Worm (Caenorhabditis elegans): ENCODE data around the gene set-15.

DNA sequence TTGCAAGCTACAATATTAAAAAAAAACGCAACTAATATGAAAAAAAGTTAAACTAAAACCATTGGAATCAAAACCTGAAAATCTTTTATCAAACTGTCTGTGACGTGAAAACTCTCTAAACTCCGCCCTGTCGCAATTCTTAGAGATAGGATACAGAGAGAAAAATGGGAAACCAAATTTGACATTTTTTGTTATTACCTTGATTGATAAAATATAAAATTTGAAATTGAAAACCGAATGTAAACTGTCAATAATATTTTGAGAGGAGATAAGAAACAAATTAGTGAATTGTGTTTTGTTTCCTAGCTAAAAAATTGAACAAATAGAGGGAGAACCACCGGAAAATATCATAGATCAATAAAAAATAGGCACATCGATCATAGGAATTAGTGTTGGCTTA is 41.8 kb upstream of the set-15 start:
- no peak for TF ChIP-seq snpc-1.3 (tag; optimal IDR thresholded peaks at IDR 0.05; ENCODE audit: insufficient read depth)
- no peak for TF ChIP-seq B0035.1 (tag; optimal IDR thresholded peaks at IDR 0.05)
- no peak for TF ChIP-seq ztf-3 (GFP tag; optimal IDR thresholded peaks at IDR 0.05)
- no peak for TF ChIP-seq ZK185.1 (tag; optimal IDR thresholded peaks at IDR 0.05; ENCODE audit: poor library complexity, severe bottlenecking)
- no peak for TF ChIP-seq lin-40 (tag; optimal IDR thresholded peaks at IDR 0.05)
- TF ChIP-seq F57C9.4 (tag; optimal IDR thresholded peaks at IDR 0.05) = no peak
- TF ChIP-seq C17E4.6 (GFP tag; IDR thresholded peaks at IDR 0.05) = no peak
- no peak for TF ChIP-seq lsy-27 (tag; optimal IDR thresholded peaks at IDR 0.05; ENCODE audit: borderline replicate concordance, insufficient read depth)
- TF ChIP-seq somi-1 (GFP tag; optimal IDR thresholded peaks at IDR 0.05) = no peak
- no peak for TF ChIP-seq hmg-1.2 (GFP tag; IDR thresholded peaks at IDR 0.05)
- no peak for TF ChIP-seq nhr-120 (GFP tag; IDR thresholded peaks at IDR 0.05)
- no peak for TF ChIP-seq Y53G8AR.9 (GFP tag; conservative IDR thresholded peaks at IDR 0.05)

Data from whole organism, young adult.